Worm (Caenorhabditis elegans): ENCODE data around the gene alh-1.
"Not testable (repeated sequence)": the region's sequence is repeated elsewhere in the genome, so short reads cannot be mapped to it uniquely, and the experiment has no call there.

The alh-1 gene

DNA sequence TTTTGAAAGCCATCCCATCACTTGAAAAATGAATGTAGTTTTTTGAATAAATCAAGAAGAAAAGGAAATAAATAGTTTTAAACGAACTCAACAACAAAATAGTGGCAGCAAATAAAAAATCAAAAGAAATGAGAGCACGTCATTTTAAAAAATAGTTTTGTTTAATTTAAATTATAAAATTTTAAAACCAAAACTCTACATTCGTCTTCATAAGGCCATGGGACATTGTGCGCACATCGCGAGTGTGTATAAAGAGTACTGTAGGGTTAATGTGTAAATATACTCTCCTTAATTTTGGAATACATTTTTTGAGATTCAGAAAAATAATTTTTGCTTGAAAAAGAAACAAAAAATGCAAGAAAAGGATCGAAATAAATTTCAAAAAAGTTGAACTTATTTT is 25.6 kb upstream of the alh-1 start, which contains the start of gene C45G9.15:
TSS of gene C45G9.15 (minus strand) at position 101 of the 400 bp plus-strand sequence.
- TF ChIP-seq nhr-6 (tag; optimal IDR thresholded peaks at IDR 0.05) (no peak), dpl-1 (GFP tag; optimal IDR thresholded peaks at IDR 0.05) (no peak), lin-38 (GFP tag; IDR thresholded peaks at IDR 0.05) (no peak), tra-1 (GFP tag; IDR thresholded peaks at IDR 0.05) (no peak), nhr-111 (GFP tag; optimal IDR thresholded peaks at IDR 0.05) (no peak), hmg-1.1 (GFP tag; IDR thresholded peaks at IDR 0.05) (no peak), tag-97 (GFP tag; IDR thresholded peaks at IDR 0.05) (no peak), nhr-76 (tag; optimal IDR thresholded peaks at IDR 0.05) (no peak), vab-7 (GFP tag; IDR thresholded peaks at IDR 0.05) (no peak), saeg-2 (GFP tag; IDR thresholded peaks at IDR 0.05) (no peak), ceh-28 (tag; optimal IDR thresholded peaks at IDR 0.05) (no peak)

- no peak for TF ChIP-seq D1046.2 (GFP tag; IDR thresholded peaks at IDR 0.05)
- no peak for TF ChIP-seq R02D3.7 (tag; optimal IDR thresholded peaks at IDR 0.05)
- no peak for TF ChIP-seq attf-4 (tag; optimal IDR thresholded peaks at IDR 0.05)
- no peak for TF ChIP-seq ZK337.2 (GFP tag; IDR thresholded peaks at IDR 0.05)
- no peak for TF ChIP-seq dmd-9 (GFP tag; IDR thresholded peaks at IDR 0.05)
- TF ChIP-seq gei-8 (GFP tag; optimal IDR thresholded peaks at IDR 0.05), result no peak
- TF ChIP-seq lin-1 (GFP tag; IDR thresholded peaks at IDR 0.05), result no peak
- TF ChIP-seq nhr-25 (tag; optimal IDR thresholded peaks at IDR 0.05; ENCODE audit: borderline replicate concordance, insufficient read depth), result no peak
- TF ChIP-seq nhr-111 (GFP tag; optimal IDR thresholded peaks at IDR 0.05), result no peak
- no peak for TF ChIP-seq snpc-1.2 (GFP tag; IDR thresholded peaks at IDR 0.05)
- no peak for TF ChIP-seq F49E8.2 (tag; optimal IDR thresholded peaks at IDR 0.05; ENCODE audit: borderline replicate concordance)
- no peak for TF ChIP-seq F44E2.7 (GFP tag; IDR thresholded peaks at IDR 0.05)
- TF ChIP-seq Y105C5A.15 (GFP tag; IDR thresholded peaks at IDR 0.05), result no peak
- TF ChIP-seq cey-2 (tag; optimal IDR thresholded peaks at IDR 0.05; ENCODE audit: borderline replicate concordance, insufficient read depth), result no peak
- TF ChIP-seq F10B5.3 (tag; optimal IDR thresholded peaks at IDR 0.05), result no peak
- TF ChIP-seq lin-29 (GFP tag; IDR thresholded peaks at IDR 0.05), result no peak
- TF ChIP-seq dve-1 (tag; optimal IDR thresholded peaks at IDR 0.05; ENCODE audit: insufficient read depth), result no peak
Observed at ce11 chrIII:5053541-5053940, 24.0 kb upstream of the alh-1 start, which contains the start of gene C45G9.8. Gene C45G9.8 (minus strand): TSS chrIII:5053641.

- TF ChIP-seq zfp-3 (GFP tag; conservative IDR thresholded peaks at IDR 0.05); lin-13 (GFP tag; optimal IDR thresholded peaks at IDR 0.05); egl-43 (GFP tag; IDR thresholded peaks at IDR 0.05): not testable (repeated sequence)
Observed at ce11 chrIII:5055709-5056108, 21.9 kb upstream of the alh-1 start, which contains the start of gene C45G9.9. Gene C45G9.9 (minus strand): TSS chrIII:5055809.

- peak; percentile 64 for TF ChIP-seq aha-1 (tag)
- no peak for TF ChIP-seq fos-1 (tag; optimal IDR thresholded peaks at IDR 0.05)
Observed at ce11 chrIII:5061798-5062197, 15.8 kb upstream of the alh-1 start, which contains the start of gene C45G9.10. Gene C45G9.10 (minus strand): TSS chrIII:5061898.

- not testable (repeated sequence) for TF ChIP-seq nhr-25 (tag; optimal IDR thresholded peaks at IDR 0.05; ENCODE audit: borderline replicate concordance, insufficient read depth); nhr-6 (tag; optimal IDR thresholded peaks at IDR 0.05); zip-2 (tag; optimal IDR thresholded peaks at IDR 0.05)
Observed at ce11 chrIII:5062406-5062805, 15.2 kb upstream of the alh-1 start, which contains the start of gene C45G9.4. Gene C45G9.4 (plus strand): TSS chrIII:5062706.
